Worm (Caenorhabditis elegans): Measurements from ENCODE around the gene Y75B8A.19.

- TF ChIP-seq him-1 (tag; optimal IDR thresholded peaks at IDR 0.05): no peak
- TF ChIP-seq W03F9.2 (tag; optimal IDR thresholded peaks at IDR 0.05): no peak
- no peak for TF ChIP-seq dao-5 (tag; optimal IDR thresholded peaks at IDR 0.05)
Measured at ce11 chrIII:12202437-12202836, 24.0 kb upstream of the Y75B8A.19 start, which contains the start of gene osm-12.
